Worm (Caenorhabditis elegans) whole organism, L1 larva: ENCODE results near the gene marg-1.

Experiments
- C34B4.2 ChIP-seq: sonication (generic microtip); optimal IDR thresholded peaks from 2 replicates; lab custom pipeline; 2017; ENCODE audit warnings: mild to moderate bottlenecking, missing genetic modification characterization, missing compliant biosample characterization
- aha-1 ChIP-seq: fragments of 150-350 bp; optimal IDR thresholded peaks from 2 replicates; lab custom pipeline; 2014; ENCODE audit warnings: missing biosample characterization, missing genetic modification characterization
- alr-1 ChIP-seq: fragments of 200-800 bp; sonication (Bioruptor generic); optimal IDR thresholded peaks from 2 replicates; lab custom pipeline; 2018; ENCODE audit warnings: borderline replicate concordance, mild to moderate bottlenecking, missing genetic modification characterization, missing compliant biosample characterization
- ceh-8 ChIP-seq: fragments of 200-800 bp; sonication (Bioruptor generic); optimal IDR thresholded peaks from 2 replicates; lab custom pipeline; 2018; ENCODE audit warnings: mild to moderate bottlenecking, missing genetic modification characterization, moderate library complexity, missing compliant biosample characterization
- ces-1 ChIP-seq: fragments of 150-350 bp; optimal IDR thresholded peaks from 2 replicates; lab custom pipeline; 2014; ENCODE audit warnings: missing biosample characterization, missing genetic modification reagents, missing genetic modification characterization
- dsc-1 ChIP-seq: sonication (generic microtip); optimal IDR thresholded peaks from 2 replicates; lab custom pipeline; 2016; ENCODE audit warnings: mild to moderate bottlenecking, missing genetic modification characterization, missing compliant biosample characterization
- efl-1 ChIP-seq, 4 experiments: fragments of 150-350 bp; optimal IDR thresholded peaks in 3 of 4; peaks in 1 of 4; 1 replicate in 1 of 4; 2 replicates in 3 of 4; lab custom pipeline; 2014; ENCODE audit warnings: missing biosample characterization in 2 of 4, missing genetic modification characterization in 2 of 4, missing genetic modification reagents in 2 of 4
- efl-3 ChIP-seq: fragments of 200-800 bp; sonication (Bioruptor generic); optimal IDR thresholded peaks from 2 replicates; lab custom pipeline; 2018; ENCODE audit warnings: mild to moderate bottlenecking, missing genetic modification characterization, missing compliant biosample characterization
- egl-13 ChIP-seq: sonication (generic microtip); optimal IDR thresholded peaks from 2 replicates; lab custom pipeline; 2016; ENCODE audit warnings: missing genotype, missing genetic modification reagents, missing genetic modification characterization, missing compliant biosample characterization
- egl-27 ChIP-seq, 2 experiments: fragments of 150-350 bp in 1 of 2; sonication (generic microtip); optimal IDR thresholded peaks; 3 replicates each; lab custom pipeline; 2017 to 2018; ENCODE audit warnings: missing biosample characterization in 2 of 2, missing genetic modification characterization in 2 of 2, missing genetic modification reagents in 2 of 2
- ets-5 ChIP-seq: fragments of 200-800 bp; sonication (Bioruptor generic); IDR thresholded peaks from 2 replicates; pipeline ENCODE4 v1.3.6; 2022; ENCODE audit warnings: missing genetic modification characterization, missing compliant biosample characterization
- fkh-4 ChIP-seq: sonication (generic microtip); optimal IDR thresholded peaks from 2 replicates; lab custom pipeline; 2016; ENCODE audit warnings: missing compliant biosample characterization, missing genetic modification characterization, borderline replicate concordance
- fkh-8 ChIP-seq: sonication (generic microtip); optimal IDR thresholded peaks from 2 replicates; lab custom pipeline; 2016; ENCODE audit warnings: mild to moderate bottlenecking, missing genetic modification characterization, missing compliant biosample characterization
- fos-1 ChIP-seq: fragments of 150-350 bp; optimal IDR thresholded peaks from 2 replicates; lab custom pipeline; 2014; ENCODE audit warnings: missing biosample characterization, missing genetic modification characterization
- grh-1 ChIP-seq: fragments of 200-800 bp; sonication (Bioruptor generic); IDR thresholded peaks from 2 replicates; pipeline ENCODE4 v1.3.6; 2022; ENCODE audit warnings: missing genetic modification reagents, missing genetic modification characterization, missing compliant biosample characterization
- hlh-4 ChIP-seq: sonication (generic microtip); optimal IDR thresholded peaks from 2 replicates; lab custom pipeline; 2016; ENCODE audit warnings: mild to moderate bottlenecking, missing genetic modification characterization, missing compliant biosample characterization
- irx-1 ChIP-seq: sonication (generic microtip); optimal IDR thresholded peaks from 2 replicates; lab custom pipeline; 2016; ENCODE audit warnings: missing genetic modification characterization, missing compliant biosample characterization
- lin-13 ChIP-seq: fragments of 150-350 bp; optimal IDR thresholded peaks from 2 replicates; lab custom pipeline; 2014; ENCODE audit warnings: missing biosample characterization, missing genetic modification reagents, missing genetic modification characterization
- lin-14 ChIP-seq: fragments of 200-800 bp; sonication (Bioruptor generic); optimal IDR thresholded peaks from 2 replicates; lab custom pipeline; 2018; ENCODE audit warnings: mild to moderate bottlenecking, missing genetic modification characterization, moderate library complexity, missing compliant biosample characterization
- lin-35 ChIP-seq, 2 experiments: fragments of 150-350 bp; optimal IDR thresholded peaks; 2 replicates each; lab custom pipeline; 2014; ENCODE audit warnings: missing biosample characterization in 2 of 2, missing genetic modification characterization in 2 of 2, missing genetic modification reagents in 2 of 2
- lin-39 ChIP-seq: fragments of 150-350 bp; optimal IDR thresholded peaks from 2 replicates; lab custom pipeline; 2014; ENCODE audit warnings: missing biosample characterization, missing genetic modification reagents, missing genetic modification characterization
- lir-3 ChIP-seq: sonication (generic microtip); optimal IDR thresholded peaks from 2 replicates; lab custom pipeline; 2016; ENCODE audit warnings: mild to moderate bottlenecking, missing genetic modification characterization, moderate library complexity, missing compliant biosample characterization; ENCODE audit not compliant: poor library complexity
- lsy-2 ChIP-seq, 2 experiments: fragments of 150-350 bp; optimal IDR thresholded peaks; 2 replicates each; lab custom pipeline; 2014; ENCODE audit warnings: missing biosample characterization in 2 of 2, missing genetic modification characterization in 2 of 2
- mab-9 ChIP-seq: fragments of 200-800 bp; sonication (Bioruptor generic); IDR thresholded peaks from 2 replicates; pipeline ENCODE4 v1.3.6; 2022; ENCODE audit warnings: missing genetic modification reagents, missing genetic modification characterization, missing compliant biosample characterization
- nhr-19 ChIP-seq: fragments of 200-800 bp; sonication (Bioruptor generic); conservative IDR thresholded peaks from 2 replicates; pipeline ENCODE4 v1.3.6; 2022; ENCODE audit warnings: missing genetic modification characterization, missing compliant biosample characterization
- nhr-20 ChIP-seq: sonication (generic microtip); optimal IDR thresholded peaks from 2 replicates; lab custom pipeline; 2016; ENCODE audit warnings: mild to moderate bottlenecking, missing genetic modification characterization, missing compliant biosample characterization
- nhr-28 ChIP-seq: fragments of 150-350 bp; optimal IDR thresholded peaks from 2 replicates; lab custom pipeline; 2014; ENCODE audit warnings: missing biosample characterization, missing genetic modification characterization
- nhr-71 ChIP-seq: sonication (generic microtip); optimal IDR thresholded peaks from 2 replicates; lab custom pipeline; 2016; ENCODE audit warnings: mild to moderate bottlenecking, missing genetic modification characterization, moderate library complexity, missing compliant biosample characterization
- nhr-84 ChIP-seq: sonication (generic microtip); optimal IDR thresholded peaks from 2 replicates; lab custom pipeline; 2017; ENCODE audit warnings: missing biosample characterization, missing genetic modification characterization
- nhr-85 ChIP-seq: sonication (generic microtip); peaks from one replicate; lab custom pipeline; 2016; ENCODE audit warnings: missing genetic modification characterization, inconsistent platforms, missing compliant biosample characterization
- snu-23 ChIP-seq: sonication (generic microtip); optimal IDR thresholded peaks from 2 replicates; lab custom pipeline; 2016; ENCODE audit warnings: missing genetic modification characterization, missing compliant biosample characterization
- sox-4 ChIP-seq: sonication (generic microtip); optimal IDR thresholded peaks from 2 replicates; lab custom pipeline; 2016; ENCODE audit warnings: missing genetic modification characterization, missing compliant biosample characterization
- sup-37 ChIP-seq: fragments of 200-800 bp; sonication (Bioruptor generic); optimal IDR thresholded peaks from 2 replicates; lab custom pipeline; 2018; ENCODE audit warnings: mild to moderate bottlenecking, missing genetic modification characterization, missing compliant biosample characterization
- unc-62 ChIP-seq: fragments of 150-350 bp; optimal IDR thresholded peaks from 2 replicates; lab custom pipeline; 2014; ENCODE audit warnings: missing biosample characterization, missing genetic modification reagents, missing genetic modification characterization
- zag-1 ChIP-seq: fragments of 150-350 bp; optimal IDR thresholded peaks from 2 replicates; lab custom pipeline; 2014; ENCODE audit warnings: missing biosample characterization, missing genetic modification characterization

Gene marg-1

ce11 chrX:3798288-3798687 lies 17.3 kb upstream of the marg-1 start:
- TF ChIP-seq ets-5 (GFP tag; lab: Robert Waterston, UW) = no peak
- TF ChIP-seq, all 84 proteins: peak for 0

DNA sequence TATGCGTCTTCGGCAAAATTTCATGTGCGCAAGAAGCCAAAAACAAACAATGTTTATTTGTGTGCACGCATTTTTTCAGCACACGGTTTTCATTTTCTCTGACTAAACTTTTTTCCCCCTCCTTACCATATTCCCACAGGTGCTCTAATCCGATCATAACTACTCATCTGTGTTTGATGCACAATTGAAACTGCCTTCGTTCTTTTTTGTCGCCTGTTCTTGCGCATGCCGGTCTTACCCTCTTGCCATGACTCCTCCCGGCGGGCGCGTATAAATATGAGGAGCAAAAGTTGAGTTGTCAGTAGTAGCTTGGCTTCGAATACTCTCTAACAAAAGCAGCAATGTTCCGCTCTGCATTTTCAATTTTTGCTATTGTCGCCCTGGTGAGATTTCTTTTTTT lies 16.9 kb upstream of the marg-1 start, which contains the start of gene abu-10:
abu-10 (plus strand) TSS at position 301 of the 400 bp plus-strand sequence.
- TF ChIP-seq lin-13 (no peak), C34B4.2 (tag; lab: Kevin White, UChicago) (no peak), efl-3 (GFP tag; lab: Kevin White, UChicago) (no peak), hlh-4 (tag; lab: Kevin White, UChicago) (no peak), nhr-71 (tag; lab: Kevin White, UChicago) (no peak), irx-1 (tag; lab: Kevin White, UChicago) (no peak), ceh-8 (no peak), sup-37 (GFP tag; lab: Kevin White, UChicago) (no peak), unc-62 (no peak), nhr-19 (GFP tag; lab: Robert Waterston, UW) (no peak), lin-39 (tag; lab: Kevin White, UChicago) (no peak), sox-4 (tag; lab: Kevin White, UChicago) (no peak), nhr-84 (no peak), aha-1 (tag; lab: Kevin White, UChicago) (no peak), nhr-28 (tag; lab: Kevin White, UChicago) (no peak), lsy-2 (tag; optimal IDR thresholded peaks at IDR 0.05; lab: Kevin White, UChicago) (no peak), grh-1 (GFP tag; lab: Robert Waterston, UW) (no peak), fkh-4 (no peak), zag-1 (no peak)

ce11 chrX:3795642-3796041 lies 14.7 kb upstream of the marg-1 start, which contains the start of gene F35A5.5:
F35A5.5 (minus strand) TSS chrX:3795742.
- TF ChIP-seq egl-27 (tag; optimal IDR thresholded peaks at IDR 0.05; lab: Kevin White, UChicago) (no peak), C34B4.2 (tag; lab: Kevin White, UChicago) (no peak), fkh-8 (tag; lab: Kevin White, UChicago) (no peak), nhr-19 (GFP tag; lab: Robert Waterston, UW) (no peak), fkh-4 (no peak), lir-3 (tag; lab: Kevin White, UChicago) (no peak), fos-1 (tag; lab: Kevin White, UChicago) (no peak), dsc-1 (tag; lab: Kevin White, UChicago) (no peak), egl-13 (tag; lab: Kevin White, UChicago) (no peak), nhr-20 (tag; lab: Kevin White, UChicago) (no peak), mab-9 (GFP tag; lab: Robert Waterston, UW) (no peak), efl-3 (GFP tag; lab: Kevin White, UChicago) (no peak)

DNA sequence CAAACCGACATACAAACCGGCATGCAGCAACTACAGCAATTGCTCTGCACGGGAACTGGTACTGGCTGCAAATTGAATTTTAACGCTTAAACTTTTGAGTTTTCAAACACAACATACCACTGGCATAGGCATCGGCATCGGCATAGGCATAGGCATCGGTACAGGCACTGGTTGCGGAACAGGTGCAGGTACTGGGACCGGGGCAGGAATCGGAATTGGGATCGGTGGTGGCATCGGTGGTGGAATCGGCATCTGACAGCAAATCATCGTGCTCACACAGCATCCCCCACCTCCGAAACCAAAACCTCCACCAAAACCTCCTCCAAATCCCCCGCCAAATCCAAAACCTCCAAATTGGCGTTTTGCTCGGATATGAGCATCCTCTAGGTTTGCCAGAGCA lies 13.2 kb upstream of the marg-1 start:
- peak; percentile 1 for TF ChIP-seq nhr-85 (tag; lab: Kevin White, UChicago)
- TF ChIP-seq ces-1 (GFP tag; lab: Kevin White, UChicago) = no peak

DNA sequence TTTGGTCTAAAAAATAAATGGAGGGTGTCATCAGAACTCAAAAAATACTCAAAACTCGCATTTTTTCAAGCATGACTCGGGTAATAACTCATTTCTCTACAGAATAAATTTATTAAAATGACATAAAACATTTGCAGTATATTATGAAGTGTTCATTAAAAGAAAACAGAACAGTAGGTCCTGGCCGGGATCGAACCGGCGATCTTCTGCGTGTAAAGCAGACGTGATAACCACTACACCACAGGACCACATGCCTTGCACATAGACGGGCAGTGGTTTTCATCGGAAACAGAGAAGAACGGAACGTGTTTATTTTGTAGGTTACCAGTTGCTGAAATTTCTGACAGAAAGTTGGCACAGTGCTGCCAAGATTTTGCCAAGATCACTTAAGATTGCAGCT lies 12.4 kb upstream of the marg-1 start:
- TF ChIP-seq snu-23 (GFP tag; lab: Kevin White, UChicago) (peak; percentile 35), egl-27 (tag; optimal IDR thresholded peaks at IDR 0.05; lab: Kevin White, UChicago) (no peak), efl-1 (optimal IDR thresholded peaks at IDR 0.05; lab: Kevin White, UChicago) (no peak), efl-1 (GFP tag; optimal IDR thresholded peaks at IDR 0.05 in 1 of 2; lab: Kevin White, UChicago) (no peak), alr-1 (tag; lab: Kevin White, UChicago) (no peak), lin-14 (GFP tag; lab: Kevin White, UChicago) (peak; percentile 2), lin-35 (GFP tag; optimal IDR thresholded peaks at IDR 0.05; lab: Kevin White, UChicago) (peak in 1 of 2 experiments; percentile 5)
